Worm (Caenorhabditis elegans): ENCODE data around the gene K11H12.11.
A peak's percentile ranks its signal among the peaks of the same experiment; 100 is the strongest.

The K11H12.11 gene

DNA sequence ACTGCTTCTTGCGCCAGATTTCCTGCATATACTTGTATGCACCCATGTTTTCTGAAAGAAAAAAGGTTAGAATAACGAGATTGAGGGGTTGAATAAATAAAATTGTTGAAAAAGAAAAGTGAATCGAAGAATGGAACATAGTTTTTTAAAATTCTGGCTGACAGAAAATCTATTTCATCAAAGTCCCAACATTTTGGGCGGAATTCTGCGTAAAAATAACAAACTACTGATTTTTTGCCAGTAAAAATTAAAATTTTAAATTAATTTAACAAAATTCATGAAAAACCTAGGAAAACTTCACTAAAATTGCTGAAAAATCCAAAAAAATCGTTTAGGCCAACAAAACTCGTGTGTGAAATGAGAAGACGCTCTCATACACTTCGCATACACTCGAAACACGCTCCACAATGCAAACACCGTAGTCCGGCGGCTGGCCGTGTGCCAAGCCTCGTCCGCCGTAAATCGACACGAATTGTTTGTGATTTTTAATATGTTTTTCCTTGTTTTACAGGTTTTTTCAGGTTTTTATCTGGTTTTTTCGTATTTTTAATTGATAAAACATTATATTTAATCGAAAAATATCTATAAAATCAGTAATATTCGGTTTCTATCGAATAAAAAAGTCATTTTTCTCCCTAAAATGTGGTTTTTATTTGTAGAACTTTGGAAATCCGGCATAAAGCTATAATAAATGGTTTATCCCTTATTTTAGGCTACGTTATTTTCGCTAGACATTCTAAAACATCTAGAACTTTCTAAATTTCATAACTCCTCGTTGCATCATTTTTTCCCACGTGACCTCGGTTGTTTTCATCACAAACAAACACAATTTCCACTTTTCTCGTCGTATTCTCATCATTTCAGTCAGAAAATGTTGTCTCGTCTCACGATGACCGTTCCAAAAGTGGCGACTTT, 15.6 kb downstream of the K11H12.11 start, which contains the start of the genes rpl-15 and K11H12.8 (continued):
- TF ChIP-seq ama-1 (optimal IDR thresholded peaks at IDR 0.05) (peak; percentile 54), ama-1 (GFP tag; optimal IDR thresholded peaks at IDR 0.05) (peak; percentile 68 to 80), lin-35 (GFP tag; optimal IDR thresholded peaks at IDR 0.05) (peak; percentile 1 to 99 (median 93)), cebp-2 (GFP tag; IDR thresholded peaks at IDR 0.05) (peak; percentile 97), nfya-1 (tag; optimal IDR thresholded peaks at IDR 0.05; ENCODE audit: borderline replicate concordance, insufficient read depth) (no peak), efl-1 (GFP tag; optimal IDR thresholded peaks at IDR 0.05) (peak; percentile 92), madf-10 (tag; optimal IDR thresholded peaks at IDR 0.05) (peak; percentile 97), hlh-26 (GFP tag; conservative IDR thresholded peaks at IDR 0.05) (no peak), nfya-2 (GFP tag; IDR thresholded peaks at IDR 0.05) (peak; percentile 89), F22D6.2 (tag; optimal IDR thresholded peaks at IDR 0.05) (no peak), ceh-27 (GFP tag; optimal IDR thresholded peaks at IDR 0.05) (peak; percentile 100), F37B4.10 (GFP tag; IDR thresholded peaks at IDR 0.05) (peak; percentile 99), ztf-28 (GFP tag; IDR thresholded peaks at IDR 0.05) (peak; percentile 99), ceh-58 (GFP tag; IDR thresholded peaks at IDR 0.05) (0 out of 2 replicates have a peak, but pooled peaks have one; percentile 90), ceh-100 (GFP tag; IDR thresholded peaks at IDR 0.05) (peak; percentile 94), egrh-3 (GFP tag; IDR thresholded peaks at IDR 0.05) (peak; percentile 92), T07F8.4 (tag; optimal IDR thresholded peaks at IDR 0.05) (peak; percentile 92), T26A5.8 (tag; optimal IDR thresholded peaks at IDR 0.05) (peak; percentile 67), F10E7.11 (tag; optimal IDR thresholded peaks at IDR 0.05) (peak; percentile 96), lir-1 (GFP tag; conservative IDR thresholded peaks at IDR 0.05) (peak; percentile 99), B0336.3 (GFP tag; IDR thresholded peaks at IDR 0.05) (peak; percentile 100), F33H1.4 (GFP tag; IDR thresholded peaks at IDR 0.05) (peak; percentile 95), lag-1 (GFP tag; IDR thresholded peaks at IDR 0.05) (peak; percentile 90; the same call in 1 of the 2 replicates), xnd-1 (tag; optimal IDR thresholded peaks at IDR 0.05) (peak; percentile 72), sea-2 (GFP tag; IDR thresholded peaks at IDR 0.05) (peak; percentile 97), pha-4 (tag; optimal IDR thresholded peaks at IDR 0.05) (peak; percentile 100), nhr-179 (tag; optimal IDR thresholded peaks at IDR 0.05) (peak; percentile 11), rcor-1 (GFP tag; IDR thresholded peaks at IDR 0.05) (peak; percentile 99), ztf-22 (GFP tag; optimal IDR thresholded peaks at IDR 0.05) (peak; percentile 100), let-526 (GFP tag; IDR thresholded peaks at IDR 0.05) (peak; percentile 99), nhr-90 (tag; optimal IDR thresholded peaks at IDR 0.05) (peak; percentile 98), tbp1 (GFP tag; optimal IDR thresholded peaks at IDR 0.05) (peak; percentile 83), akir-1 (GFP tag; optimal IDR thresholded peaks at IDR 0.05) (peak; percentile 91), madf-3 (GFP tag; IDR thresholded peaks at IDR 0.05) (peak; percentile 99), snpc-1.3 (tag; optimal IDR thresholded peaks at IDR 0.05; ENCODE audit: insufficient read depth) (peak; percentile 99), lin-40 (tag; optimal IDR thresholded peaks at IDR 0.05) (peak; percentile 99), somi-1 (GFP tag; optimal IDR thresholded peaks at IDR 0.05) (peak; percentile 100), ceh-79 (tag; optimal IDR thresholded peaks at IDR 0.05) (peak; percentile 95), hsf-1 (GFP tag; IDR thresholded peaks at IDR 0.05) (peak; percentile 94), ceh-91 (GFP tag; IDR thresholded peaks at IDR 0.05) (peak; percentile 98), F23B12.7 (tag; optimal IDR thresholded peaks at IDR 0.05; ENCODE audit: insufficient read depth) (peak; percentile 99), mel-28 (tag; optimal IDR thresholded peaks at IDR 0.05; ENCODE audit: borderline replicate concordance) (peak; percentile 93), mcd-1 (GFP tag; IDR thresholded peaks at IDR 0.05) (peak; percentile 98), tlf-1 (GFP tag; optimal IDR thresholded peaks at IDR 0.05) (peak; percentile 100), Y53F4B.3 (GFP tag; IDR thresholded peaks at IDR 0.05) (peak; percentile 90), dox-1 (GFP tag; IDR thresholded peaks at IDR 0.05) (peak; percentile 100), F57A8.1 (GFP tag; optimal IDR thresholded peaks at IDR 0.05) (peak; percentile 96)

Data from whole organism, young adult.